Worm (Caenorhabditis elegans) whole organism, L4/young adult: ENCODE results near the gene F55D1.1.

Experiments used
- W03F9.2 ChIP-seq: fragments of 150-350 bp; optimal IDR thresholded peaks from 2 replicates; lab custom pipeline; 2014; ENCODE audit warnings: missing biosample characterization, missing genetic modification characterization
- dao-5 ChIP-seq: sonication (generic microtip); optimal IDR thresholded peaks from 2 replicates; lab custom pipeline; 2016; ENCODE audit warnings: missing genotype, missing genetic modification characterization, moderate library complexity, missing compliant biosample characterization
- him-1 ChIP-seq: sonication (generic microtip); optimal IDR thresholded peaks from 2 replicates; lab custom pipeline; 2016; ENCODE audit warnings: missing genotype, missing genetic modification reagents, missing genetic modification characterization, missing compliant biosample characterization

ce11 chrX:5505148-5505547 is 15.5 kb downstream of the F55D1.1 start, which contains the start of gene T23F2.2:
- no peak for TF ChIP-seq him-1 (tag; lab: Kevin White, UChicago)
- no peak for TF ChIP-seq dao-5 (tag; lab: Kevin White, UChicago)
- TF ChIP-seq W03F9.2 (tag; lab: Kevin White, UChicago): no peak
